Fruit fly (Drosophila melanogaster) whole organism, embryonic: Measurements from ENCODE around the gene CG12301.

ENCODE experiments used
- Atf6 ChIP-seq: fragments of 200-800 bp; sonication (Bioruptor generic); IDR thresholded peaks from 2 replicates; pipeline ENCODE4 v1.3.6; 2022; ENCODE audit warnings: missing biosample characterization, missing genetic modification characterization
- C15 ChIP-seq: fragments of 200-800 bp; sonication (Bioruptor generic); IDR thresholded peaks from 3 replicates; pipeline ENCODE4 v1.3.6; 2022; ENCODE audit warnings: missing biosample characterization, missing genetic modification characterization
- CG10543 ChIP-seq: fragments of 200-800 bp; sonication (Bioruptor generic); optimal IDR thresholded peaks from 3 replicates; lab custom pipeline; 2017; ENCODE audit warnings: missing biosample characterization, mild to moderate bottlenecking, missing genetic modification characterization, moderate library complexity
- CG1603 ChIP-seq: fragments of 200-800 bp; sonication (Bioruptor generic); optimal IDR thresholded peaks from 2 replicates; lab custom pipeline; 2019; ENCODE audit warnings: missing biosample characterization, mild to moderate bottlenecking, missing genetic modification characterization, moderate library complexity
- CG6813 ChIP-seq: fragments of 200-800 bp; sonication (Bioruptor generic); optimal IDR thresholded peaks from 2 replicates; lab custom pipeline; 2017; ENCODE audit warnings: missing biosample characterization, missing genetic modification characterization, mild to moderate bottlenecking, moderate library complexity, missing genetic modification reagents
- NfI ChIP-seq: fragments of 200-800 bp; sonication (Bioruptor generic); optimal IDR thresholded peaks from 3 replicates; lab custom pipeline; 2018; ENCODE audit warnings: missing biosample characterization, mild to moderate bottlenecking, missing genetic modification characterization, moderate library complexity
- bigmax ChIP-seq: fragments of 200-800 bp; sonication (Bioruptor generic); optimal IDR thresholded peaks from 2 replicates; lab custom pipeline; 2018; ENCODE audit warnings: missing biosample characterization, mild to moderate bottlenecking, missing genetic modification characterization
- cato ChIP-seq: fragments of 200-800 bp; sonication (Bioruptor generic); optimal IDR thresholded peaks from 2 replicates; lab custom pipeline; 2016; ENCODE audit warnings: missing biosample characterization, missing genetic modification characterization, borderline replicate concordance
- slou ChIP-seq: fragments of 200-800 bp; sonication (Bioruptor generic); optimal IDR thresholded peaks from 3 replicates; lab custom pipeline; 2016; ENCODE audit warnings: missing biosample characterization, missing genetic modification characterization

DNA sequence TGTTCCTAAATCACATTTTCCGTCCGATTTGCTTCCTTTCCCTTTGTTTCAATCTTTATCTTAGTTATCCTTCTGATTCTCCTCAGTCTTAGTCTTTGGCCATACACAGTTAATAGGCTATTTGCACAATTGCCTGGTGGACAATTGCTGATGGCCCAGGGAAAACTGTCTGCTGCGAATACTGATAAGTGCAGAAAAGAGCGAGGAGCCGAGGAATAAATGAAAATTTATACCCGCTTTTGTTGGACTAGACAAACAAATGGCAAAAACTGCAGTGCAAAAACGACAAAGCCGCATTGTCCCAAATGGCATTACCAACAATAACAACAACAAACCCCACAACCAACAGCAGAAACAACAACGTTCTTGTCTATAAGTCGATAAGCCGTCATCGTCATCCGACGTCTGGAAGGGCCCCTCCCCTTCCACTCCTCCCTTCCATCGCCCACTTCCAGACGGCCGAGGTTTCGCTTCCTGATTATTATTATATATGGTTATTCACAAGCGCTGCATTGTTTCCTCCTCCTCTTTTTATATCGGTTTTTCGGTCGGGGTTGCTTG lies 13.6 kb downstream of the CG12301 start:
- TF ChIP-seq Atf6 (GFP tag; lab: Robert Waterston, UW) (no peak), CG10543 (GFP tag; lab: Kevin White, UChicago) (no peak), CG1603 (tag; lab: Kevin White, UChicago) (no peak), bigmax (GFP tag; lab: Kevin White, UChicago) (no peak), CG6813 (GFP tag; lab: Kevin White, UChicago) (no peak), cato (GFP tag; lab: Kevin White, UChicago) (no peak), slou (GFP tag; lab: Kevin White, UChicago) (no peak), NfI (GFP tag; lab: Kevin White, UChicago) (no peak), C15 (GFP tag; lab: Robert Waterston, UW) (no peak)
